Worm (Caenorhabditis elegans): ENCODE results near the gene hlb-1.

DNA sequence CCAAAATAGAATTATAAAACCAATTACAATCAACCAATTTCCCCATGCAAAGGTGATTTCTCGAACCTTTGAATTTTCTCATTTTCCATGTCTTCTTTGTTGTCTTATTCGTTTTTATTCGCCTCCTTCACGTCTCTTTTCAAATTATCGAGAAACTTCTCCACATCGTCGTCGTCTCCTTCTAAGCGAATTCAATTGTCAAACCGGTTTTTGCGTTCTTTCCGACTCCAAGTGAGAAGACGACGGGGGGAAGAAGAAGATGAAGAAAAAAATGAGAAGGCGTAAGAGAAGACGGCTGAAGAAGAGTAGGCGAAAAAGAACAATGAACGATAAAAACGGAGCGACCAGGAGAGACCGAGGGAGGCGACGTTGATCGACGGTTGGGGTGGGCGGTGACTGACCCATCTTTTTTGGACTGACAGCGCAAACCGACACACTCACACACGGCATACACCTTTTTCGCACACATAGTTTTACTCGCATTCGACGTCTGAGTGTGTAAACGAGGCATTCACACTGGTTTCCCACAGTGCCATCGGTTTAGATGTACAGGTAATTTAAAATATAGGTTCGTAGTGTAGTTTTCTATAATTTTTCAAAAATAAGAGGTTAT is 37.9 kb upstream of the hlb-1 start:
- TF ChIP-seq hnd-1 (tag; optimal IDR thresholded peaks at IDR 0.05) (no peak), tbx-11 (GFP tag; IDR thresholded peaks at IDR 0.05) (no peak), aly-1 (tag; optimal IDR thresholded peaks at IDR 0.05) (no peak), flt-1 (GFP tag; IDR thresholded peaks at IDR 0.05) (no peak)

Measured in whole organism, early embryonic.